Worm (Caenorhabditis elegans) whole organism, early embryonic: ENCODE measurements around the gene cdo-1.

ENCODE experiments used
- F13C5.2 ChIP-seq: sonication (generic microtip); optimal IDR thresholded peaks from 2 replicates; lab custom pipeline; 2017; ENCODE audit warnings: mild to moderate bottlenecking, missing genetic modification characterization, inconsistent platforms, missing compliant biosample characterization
- ama-1 ChIP-seq: fragments of 150-350 bp; optimal IDR thresholded peaks from 2 replicates; lab custom pipeline; 2014
- ceh-13 ChIP-seq: fragments of 200-800 bp; sonication (Bioruptor generic); optimal IDR thresholded peaks from 2 replicates; lab custom pipeline; 2018; ENCODE audit warnings: mild to moderate bottlenecking, missing genetic modification characterization, missing compliant biosample characterization
- hmbx-1 ChIP-seq: sonication (generic microtip); optimal IDR thresholded peaks from 2 replicates; lab custom pipeline; 2016; ENCODE audit warnings: mild to moderate bottlenecking, missing genetic modification characterization, missing compliant biosample characterization
- hnd-1 ChIP-seq: sonication (generic microtip); optimal IDR thresholded peaks from 2 replicates; lab custom pipeline; 2016; ENCODE audit warnings: missing genetic modification characterization, missing compliant biosample characterization
- pes-1 ChIP-seq: fragments of 200-800 bp; sonication (Bioruptor generic); IDR thresholded peaks from 2 replicates; pipeline ENCODE4 v1.3.6; 2022; ENCODE audit warnings: missing genetic modification reagents, missing genetic modification characterization, missing compliant biosample characterization
- sea-1 ChIP-seq: fragments of 200-800 bp; sonication (Bioruptor generic); conservative IDR thresholded peaks from 2 replicates; pipeline ENCODE4 v1.3.6; 2022; ENCODE audit warnings: missing genetic modification characterization, missing compliant biosample characterization

- no peak for TF ChIP-seq ceh-13 (GFP tag; lab: Kevin White, UChicago)
- no peak for TF ChIP-seq ama-1 (lab: Kevin White, UChicago)
- no peak for TF ChIP-seq pes-1 (GFP tag; lab: Robert Waterston, UW)
- no peak for TF ChIP-seq hnd-1 (tag; lab: Kevin White, UChicago)
- TF ChIP-seq F13C5.2 (tag; lab: Kevin White, UChicago): no peak
- no peak for TF ChIP-seq hmbx-1 (tag; lab: Kevin White, UChicago)
- no peak for TF ChIP-seq sea-1 (GFP tag; lab: Robert Waterston, UW)
Observed at ce11 chrX:912564-912963, 49.2 kb upstream of the cdo-1 start.
